Worm (Caenorhabditis elegans): ENCODE measurements around the gene mdf-2.

mdf-2 gene

DNA sequence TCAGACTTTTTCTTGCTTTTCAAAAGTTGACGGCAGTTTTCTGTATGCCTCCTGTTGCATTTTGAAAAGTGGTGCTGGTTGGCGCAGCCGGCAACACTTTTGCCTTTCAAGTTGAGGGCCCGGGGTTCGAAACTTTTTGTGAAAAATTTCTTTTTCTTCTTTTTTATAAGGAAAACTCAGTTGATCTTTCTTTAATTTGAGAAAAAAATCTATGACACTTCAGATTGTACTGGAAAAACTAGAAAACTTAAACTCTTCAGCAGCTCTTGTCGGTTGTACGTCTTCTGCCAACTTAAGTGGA is 23.9 kb upstream of the mdf-2 start:
- no peak for TF ChIP-seq pros-1 (tag; optimal IDR thresholded peaks at IDR 0.05)
- no peak for TF ChIP-seq unc-42 (tag; optimal IDR thresholded peaks at IDR 0.05)
- TF ChIP-seq sdc-2 (tag; optimal IDR thresholded peaks at IDR 0.05) = no peak
- no peak for TF ChIP-seq unc-55 (GFP tag; optimal IDR thresholded peaks at IDR 0.05)
- TF ChIP-seq rnt-1 (tag; optimal IDR thresholded peaks at IDR 0.05) = no peak
- no peak for TF ChIP-seq ceh-30 (tag; optimal IDR thresholded peaks at IDR 0.05)
- TF ChIP-seq che-1 (tag; optimal IDR thresholded peaks at IDR 0.05) = no peak
- no peak for TF ChIP-seq elt-2 (tag; optimal IDR thresholded peaks at IDR 0.05)
- TF ChIP-seq ceh-6 (GFP tag; optimal IDR thresholded peaks at IDR 0.05) = no peak
- no peak for TF ChIP-seq ceh-18 (tag; optimal IDR thresholded peaks at IDR 0.05)
- no peak for TF ChIP-seq hlh-8 (tag; optimal IDR thresholded peaks at IDR 0.05)
- no peak for TF ChIP-seq ceh-24 (tag; optimal IDR thresholded peaks at IDR 0.05)
- TF ChIP-seq lim-6 (tag; optimal IDR thresholded peaks at IDR 0.05) = no peak
- TF ChIP-seq pha-2 (tag; optimal IDR thresholded peaks at IDR 0.05) = no peak
- no peak for TF ChIP-seq mec-3 (tag; optimal IDR thresholded peaks at IDR 0.05; ENCODE audit: borderline replicate concordance)

DNA sequence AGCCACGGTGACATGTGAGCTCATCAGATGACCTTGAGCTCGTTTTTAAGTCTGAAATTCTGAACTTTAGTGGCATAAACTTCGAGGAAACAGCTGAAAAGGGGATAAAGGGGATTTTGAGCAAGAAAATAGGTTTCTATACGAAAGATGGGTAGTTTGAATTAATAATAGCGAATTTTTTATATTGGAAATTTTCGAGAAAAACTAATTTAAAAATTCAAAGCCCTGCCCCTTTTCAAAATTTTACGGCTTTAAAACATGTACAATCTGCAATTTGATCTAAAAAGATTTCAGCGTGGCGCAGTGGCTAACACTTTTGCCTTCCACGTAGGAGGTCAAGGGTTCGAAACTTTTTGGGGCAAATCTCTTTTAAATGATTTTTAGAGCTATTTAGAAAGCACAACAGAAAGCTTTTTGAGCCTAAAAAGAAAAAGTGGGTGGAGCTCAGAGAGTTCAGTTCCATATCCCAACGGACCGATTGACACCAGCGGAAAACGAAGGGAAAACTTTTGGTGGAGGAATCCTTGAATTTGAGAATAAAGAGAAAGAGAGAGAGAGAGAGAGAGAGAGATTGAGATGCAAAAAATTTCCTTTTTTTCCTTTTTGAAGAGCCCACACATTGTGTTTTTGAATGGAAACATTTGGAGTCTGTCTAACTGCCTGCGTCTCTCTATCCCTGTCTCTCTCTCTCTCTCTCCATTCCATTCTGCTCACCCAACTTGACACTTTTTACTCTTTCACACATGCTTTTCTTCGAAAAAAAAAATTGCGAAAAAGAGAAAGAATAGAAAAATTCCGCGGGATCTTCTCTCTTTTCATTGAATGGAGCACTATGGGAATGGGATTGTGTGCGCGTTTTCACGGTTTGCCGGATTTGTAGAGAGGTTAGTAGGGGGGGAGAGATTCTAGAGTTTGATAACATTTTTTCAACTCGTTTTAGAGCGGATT is 23.3 kb upstream of the mdf-2 start, which contains the start of gene Y69A2AR.31:
Gene Y69A2AR.31 (minus strand): TSS at position 51 of the 948 bp plus-strand sequence.
- TF ChIP-seq ttx-3 (tag; optimal IDR thresholded peaks at IDR 0.05) = no peak
- TF ChIP-seq dve-1 (tag; optimal IDR thresholded peaks at IDR 0.05) = no peak
- TF ChIP-seq nfya-1 (tag; optimal IDR thresholded peaks at IDR 0.05) = peak; percentile 3
- no peak for TF ChIP-seq sox-2 (GFP tag; IDR thresholded peaks at IDR 0.05)
- no peak for TF ChIP-seq ceh-9 (tag; optimal IDR thresholded peaks at IDR 0.05)
- no peak for TF ChIP-seq K02D7.2 (tag; optimal IDR thresholded peaks at IDR 0.05)
- no peak for TF ChIP-seq nhr-232 (tag; optimal IDR thresholded peaks at IDR 0.05)
- no peak for TF ChIP-seq F13H6.1 (tag; optimal IDR thresholded peaks at IDR 0.05)

DNA sequence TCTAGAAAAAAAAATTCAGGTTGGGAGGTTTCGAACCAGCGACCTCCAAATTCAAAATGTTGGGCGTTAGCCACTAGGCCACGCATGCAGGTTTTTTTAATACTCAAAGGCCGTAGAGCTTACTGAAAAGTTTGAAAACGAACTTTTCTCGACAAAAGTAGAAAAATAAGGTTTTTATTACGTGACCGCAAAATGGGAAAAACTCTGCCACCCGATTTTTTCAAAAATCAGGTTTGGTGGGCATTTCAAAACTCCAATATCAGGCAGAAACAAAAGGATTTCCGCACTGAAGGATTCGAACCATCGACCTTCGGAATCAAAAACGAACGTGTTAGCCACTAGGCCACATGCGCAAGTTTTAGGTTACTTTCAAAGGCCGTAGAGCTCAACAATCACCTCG is 17.8 kb upstream of the mdf-2 start:
- TF ChIP-seq mec-3 (tag; optimal IDR thresholded peaks at IDR 0.05; ENCODE audit: borderline replicate concordance) (no peak), gmeb-2 (tag; optimal IDR thresholded peaks at IDR 0.05) (no peak), ceh-22 (tag; optimal IDR thresholded peaks at IDR 0.05) (no peak), nhr-11 (tag; optimal IDR thresholded peaks at IDR 0.05) (no peak), hlh-6 (tag; optimal IDR thresholded peaks at IDR 0.05) (no peak), ahr-1 (tag; optimal IDR thresholded peaks at IDR 0.05) (no peak), zip-5 (tag; optimal IDR thresholded peaks at IDR 0.05) (no peak), ceh-14 (tag; optimal IDR thresholded peaks at IDR 0.05) (no peak), unc-42 (tag; optimal IDR thresholded peaks at IDR 0.05) (no peak), ceh-9 (tag; optimal IDR thresholded peaks at IDR 0.05) (no peak), C08G9.2 (tag; optimal IDR thresholded peaks at IDR 0.05) (no peak), pha-2 (tag; optimal IDR thresholded peaks at IDR 0.05) (no peak), ref-2 (tag; optimal IDR thresholded peaks at IDR 0.05) (no peak), rnt-1 (tag; optimal IDR thresholded peaks at IDR 0.05) (no peak), lin-11 (tag; optimal IDR thresholded peaks at IDR 0.05) (no peak)

DNA sequence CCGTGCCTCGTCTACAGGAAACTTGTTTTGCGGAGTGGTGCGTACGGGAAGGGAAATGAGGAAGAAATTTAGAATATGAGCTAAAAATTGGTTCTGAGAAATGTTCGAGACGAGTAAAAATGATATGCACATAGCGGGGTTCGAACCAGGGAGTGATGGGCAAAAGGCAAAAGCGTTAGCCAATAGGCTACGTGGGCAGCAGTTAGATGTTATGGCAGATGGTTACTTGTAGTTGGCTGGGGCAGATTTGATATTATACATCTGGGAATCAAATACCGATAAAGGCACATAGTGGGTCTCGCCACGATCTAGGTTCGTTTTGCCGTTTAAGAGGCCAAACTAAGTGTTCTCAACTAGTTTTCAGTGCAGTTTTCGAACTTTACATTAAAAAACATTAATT is 16.4 kb upstream of the mdf-2 start:
- TF ChIP-seq ceh-6 (GFP tag; optimal IDR thresholded peaks at IDR 0.05) (peak; percentile 48), ref-2 (tag; optimal IDR thresholded peaks at IDR 0.05) (peak; percentile 3), ceh-45 (GFP tag; IDR thresholded peaks at IDR 0.05) (no peak), tbx-7 (tag; optimal IDR thresholded peaks at IDR 0.05) (no peak), sox-4 (tag; optimal IDR thresholded peaks at IDR 0.05) (no peak)
